Fruit fly (Drosophila melanogaster) whole organism, pupa: ENCODE measurements around the gene CG32813.

ENCODE experiments used
- CG12605 ChIP-seq: fragments of 200-800 bp; sonication (Bioruptor generic); IDR thresholded peaks from 2 replicates; pipeline ENCODE4 v1.3.6; 2022; ENCODE audit warnings: missing biosample characterization, missing genetic modification characterization
- CG13204 ChIP-seq: fragments of 200-800 bp; sonication (Bioruptor generic); optimal IDR thresholded peaks from 2 replicates; lab custom pipeline; 2018; ENCODE audit warnings: missing biosample characterization, mild to moderate bottlenecking, missing genetic modification characterization, moderate library complexity
- CG32121 ChIP-seq: fragments of 200-800 bp; sonication (Bioruptor generic); IDR thresholded peaks from 2 replicates; pipeline ENCODE4 v1.3.6; 2022; ENCODE audit warnings: missing biosample characterization, missing genetic modification characterization
- CG4496 ChIP-seq: fragments of 200-800 bp; sonication (Bioruptor generic); IDR thresholded peaks from 3 replicates; pipeline ENCODE4 v1.3.6; 2022; ENCODE audit warnings: missing biosample characterization, missing genetic modification characterization
- CG8301 ChIP-seq: fragments of 200-800 bp; sonication (Bioruptor generic); optimal IDR thresholded peaks from 2 replicates; lab custom pipeline; 2018; ENCODE audit warnings: missing biosample characterization, mild to moderate bottlenecking, missing genetic modification characterization
- CG9948 ChIP-seq: fragments of 200-800 bp; sonication (Bioruptor generic); optimal IDR thresholded peaks from 2 replicates; lab custom pipeline; 2018; ENCODE audit warnings: missing biosample characterization, mild to moderate bottlenecking, missing genetic modification characterization, moderate library complexity
- D1 ChIP-seq: fragments of 200-800 bp; sonication (Bioruptor generic); optimal IDR thresholded peaks from 2 replicates; lab custom pipeline; 2018; ENCODE audit warnings: missing biosample characterization, mild to moderate bottlenecking, missing genetic modification characterization, moderate library complexity
- EcR ChIP-seq: fragments of 200-800 bp; sonication (Bioruptor generic); optimal IDR thresholded peaks from 3 replicates; lab custom pipeline; 2019; ENCODE audit warnings: missing biosample characterization, missing genetic modification characterization, mild to moderate bottlenecking, moderate library complexity, missing genetic modification reagents
- Ets98B ChIP-seq: fragments of 200-800 bp; sonication (Bioruptor generic); IDR thresholded peaks from 2 replicates; pipeline ENCODE4 v1.3.6; 2022; ENCODE audit warnings: missing biosample characterization, missing genetic modification characterization
- Pif1A ChIP-seq: fragments of 200-800 bp; sonication (Bioruptor generic); optimal IDR thresholded peaks from 3 replicates; lab custom pipeline; 2016; ENCODE audit warnings: missing biosample characterization, missing genetic modification characterization
- Pif1B ChIP-seq: fragments of 200-800 bp; sonication (Bioruptor generic); optimal IDR thresholded peaks from 3 replicates; lab custom pipeline; 2016; ENCODE audit warnings: missing biosample characterization, missing genetic modification characterization
- gl ChIP-seq: fragments of 200-800 bp; sonication (Bioruptor generic); optimal IDR thresholded peaks from 2 replicates; lab custom pipeline; 2018; ENCODE audit warnings: missing biosample characterization, mild to moderate bottlenecking, missing genetic modification characterization
- rn ChIP-seq: fragments of 200-800 bp; sonication (Bioruptor generic); IDR thresholded peaks from 2 replicates; pipeline ENCODE4 v1.3.6; 2022; ENCODE audit warnings: missing biosample characterization, missing genetic modification characterization

DNA sequence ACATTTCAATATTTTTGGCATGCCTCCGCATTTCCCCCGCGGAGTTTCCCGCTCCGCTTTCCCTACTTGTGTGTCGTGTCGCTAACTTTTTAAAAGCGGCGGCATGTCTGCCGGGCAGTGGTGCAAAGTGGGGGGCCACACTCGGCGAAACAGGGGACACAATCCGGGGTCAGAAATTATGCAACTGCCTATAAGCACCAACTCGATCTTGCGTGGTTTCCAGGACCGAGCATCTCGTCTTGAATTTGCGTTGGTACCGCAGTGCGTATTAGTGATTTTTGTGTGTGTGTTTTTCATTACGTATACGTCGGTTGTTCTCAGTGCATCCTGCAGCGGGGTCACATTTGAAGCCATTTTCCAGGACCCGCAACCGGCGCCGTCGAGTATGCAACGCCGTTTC, 27.0 kb downstream of the CG32813 start:
- TF ChIP-seq gl (tag; lab: Kevin White, UChicago) (no peak), CG4496 (GFP tag; lab: Robert Waterston, UW) (no peak), Pif1A (GFP tag; lab: Kevin White, UChicago) (no peak), Pif1B (GFP tag; lab: Kevin White, UChicago) (no peak), CG9948 (tag; lab: Kevin White, UChicago) (no peak), CG8301 (no peak), CG12605 (GFP tag; lab: Robert Waterston, UW) (no peak), rn (GFP tag; lab: Robert Waterston, UW) (no peak), EcR (GFP tag; lab: Kevin White, UChicago) (no peak), CG13204 (GFP tag; lab: Kevin White, UChicago) (no peak), CG32121 (GFP tag; lab: Robert Waterston, UW) (no peak), D1 (tag; lab: Kevin White, UChicago) (no peak), Ets98B (no peak)
